Worm (Caenorhabditis elegans) whole organism, mixed stage, embryonic: Measurements from ENCODE around the gene B0034.1.

Experiments
- M03D4.4 ChIP-seq: sonication (generic microtip); optimal IDR thresholded peaks from 2 replicates; lab custom pipeline; 2017; ENCODE audit warnings: mild to moderate bottlenecking, missing genetic modification characterization, missing compliant biosample characterization
- bed-3 ChIP-seq: fragments of 200-800 bp; sonication (Bioruptor generic); optimal IDR thresholded peaks from 3 replicates; lab custom pipeline; 2018; ENCODE audit warnings: mild to moderate bottlenecking, missing genetic modification characterization, moderate library complexity, missing compliant biosample characterization
- ceh-43 ChIP-seq: fragments of 200-800 bp; sonication (Bioruptor generic); optimal IDR thresholded peaks from 2 replicates; lab custom pipeline; 2018; ENCODE audit warnings: mild to moderate bottlenecking, missing genetic modification characterization, moderate library complexity, missing compliant biosample characterization
- ceh-83 ChIP-seq: fragments of 200-800 bp; sonication (Bioruptor generic); optimal IDR thresholded peaks from 2 replicates; lab custom pipeline; 2018; ENCODE audit warnings: mild to moderate bottlenecking, missing genetic modification characterization, missing compliant biosample characterization
- cnd-1 ChIP-seq: fragments of 200-800 bp; sonication (Bioruptor generic); optimal IDR thresholded peaks from 2 replicates; lab custom pipeline; 2018; ENCODE audit warnings: mild to moderate bottlenecking, missing genetic modification characterization, missing compliant biosample characterization
- drap-1 ChIP-seq: fragments of 200-800 bp; sonication (Bioruptor generic); optimal IDR thresholded peaks from 3 replicates; lab custom pipeline; 2018; ENCODE audit warnings: mild to moderate bottlenecking, missing genetic modification characterization, missing compliant biosample characterization
- elt-3 ChIP-seq: fragments of 150-350 bp; optimal IDR thresholded peaks from 2 replicates; lab custom pipeline; 2014; ENCODE audit warnings: missing biosample characterization, missing genetic modification characterization
- flh-1 ChIP-seq: fragments of 200-800 bp; sonication (Bioruptor generic); optimal IDR thresholded peaks from 2 replicates; lab custom pipeline; 2018; ENCODE audit warnings: mild to moderate bottlenecking, missing genetic modification characterization, moderate library complexity, missing compliant biosample characterization
- ham-2 ChIP-seq: fragments of 200-800 bp; sonication (Bioruptor generic); optimal IDR thresholded peaks from 2 replicates; lab custom pipeline; 2018; ENCODE audit warnings: mild to moderate bottlenecking, missing genetic modification characterization, missing compliant biosample characterization
- hlh-1 ChIP-seq: fragments of 150-350 bp; optimal IDR thresholded peaks from 2 replicates; lab custom pipeline; 2014; ENCODE audit warnings: missing biosample characterization, missing genetic modification reagents, missing genetic modification characterization
- lin-13 ChIP-seq: fragments of 150-350 bp; optimal IDR thresholded peaks from 2 replicates; lab custom pipeline; 2014; ENCODE audit warnings: missing biosample characterization, missing genetic modification characterization
- lin-32 ChIP-seq: fragments of 200-800 bp; sonication (Bioruptor generic); optimal IDR thresholded peaks from 2 replicates; lab custom pipeline; 2018; ENCODE audit warnings: mild to moderate bottlenecking, missing genetic modification characterization, missing compliant biosample characterization
- lsy-2 ChIP-seq: fragments of 150-350 bp; optimal IDR thresholded peaks from 2 replicates; lab custom pipeline; 2014; ENCODE audit warnings: missing biosample characterization, missing genetic modification characterization
- mls-2 ChIP-seq: sonication (generic microtip); optimal IDR thresholded peaks from 2 replicates; lab custom pipeline; 2016; ENCODE audit warnings: mild to moderate bottlenecking, missing genetic modification characterization, moderate library complexity, missing compliant biosample characterization
- nhr-12 ChIP-seq: fragments of 150-350 bp; optimal IDR thresholded peaks from 2 replicates; lab custom pipeline; 2014; ENCODE audit warnings: missing biosample characterization, missing genetic modification characterization
- nhr-2 ChIP-seq: fragments of 150-350 bp; optimal IDR thresholded peaks from 2 replicates; lab custom pipeline; 2014; ENCODE audit warnings: missing biosample characterization, missing genetic modification characterization
- nhr-237 ChIP-seq: fragments of 150-350 bp; optimal IDR thresholded peaks from 2 replicates; lab custom pipeline; 2014; ENCODE audit warnings: missing biosample characterization, missing genetic modification characterization
- nhr-76 ChIP-seq: sonication (generic microtip); optimal IDR thresholded peaks from 2 replicates; lab custom pipeline; 2017; ENCODE audit warnings: missing biosample characterization, missing genetic modification characterization
- sem-2 ChIP-seq: fragments of 200-800 bp; sonication (Bioruptor generic); optimal IDR thresholded peaks from 2 replicates; lab custom pipeline; 2018; ENCODE audit warnings: mild to moderate bottlenecking, missing genetic modification characterization, missing compliant biosample characterization
- sptf-1 ChIP-seq: sonication (generic microtip); optimal IDR thresholded peaks from 2 replicates; lab custom pipeline; 2017; ENCODE audit warnings: mild to moderate bottlenecking, missing genetic modification characterization, moderate library complexity, missing compliant biosample characterization
- unc-62 ChIP-seq: fragments of 150-350 bp; optimal IDR thresholded peaks from 2 replicates; lab custom pipeline; 2014; ENCODE audit warnings: missing biosample characterization, missing genetic modification reagents, missing genetic modification characterization
- zip-8 ChIP-seq: fragments of 150-350 bp; optimal IDR thresholded peaks from 2 replicates; lab custom pipeline; 2014; ENCODE audit warnings: missing biosample characterization, missing genetic modification characterization
- ztf-11 ChIP-seq: fragments of 150-350 bp; optimal IDR thresholded peaks from 2 replicates; lab custom pipeline; 2014; ENCODE audit warnings: missing biosample characterization, missing genetic modification characterization

Gene B0034.1

DNA sequence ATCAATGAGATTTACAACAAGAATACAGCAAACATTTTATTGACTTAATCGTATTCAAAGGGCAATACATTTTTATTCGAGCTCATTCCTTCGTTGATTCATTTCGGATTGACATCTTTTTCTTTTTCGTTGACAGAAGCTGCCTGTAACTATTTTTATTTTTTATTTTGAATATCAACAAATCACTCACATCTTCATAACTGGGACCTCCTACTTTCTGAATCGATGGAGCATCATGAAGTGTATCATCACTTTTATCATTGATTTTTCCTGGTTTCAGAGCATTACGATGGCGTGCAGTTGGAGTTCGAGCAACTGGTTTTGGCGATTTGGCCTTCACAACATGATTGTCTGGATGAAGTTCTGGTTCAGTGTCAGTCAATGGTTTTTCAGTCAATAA, at the start of gene B0034.1:
Gene B0034.1 (plus strand): TSS at position 301 of the 400 bp plus-strand sequence.
- TF ChIP-seq unc-62 (GFP tag; lab: Kevin White, UChicago) (no peak), nhr-12 (tag; lab: Kevin White, UChicago) (no peak), zip-8 (no peak), nhr-76 (no peak), ham-2 (GFP tag; lab: Kevin White, UChicago) (no peak)

DNA sequence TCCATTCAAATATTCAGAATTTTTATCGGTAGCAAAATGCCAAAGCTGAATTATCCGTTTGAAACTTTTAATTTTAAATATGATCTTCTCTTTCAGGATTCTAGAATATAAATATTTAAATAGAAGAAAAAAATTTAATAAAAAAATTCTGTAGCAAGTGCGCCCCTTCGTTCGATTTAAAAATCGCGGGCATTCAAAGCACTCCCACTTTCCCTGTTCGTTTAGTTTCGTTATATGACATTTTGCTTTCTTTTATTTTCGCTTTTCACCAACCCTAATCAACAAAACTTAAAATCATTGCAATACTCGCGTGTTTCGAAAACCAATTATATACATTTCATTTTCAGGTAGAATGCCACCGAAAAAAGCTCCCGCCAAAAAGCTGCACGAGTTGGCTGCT, 46.5 kb upstream of the B0034.1 start, which contains the start of gene vrk-1:
Gene vrk-1 (plus strand): TSS at position 348 of the 400 bp plus-strand sequence.
- TF ChIP-seq ham-2 (GFP tag; lab: Kevin White, UChicago): no peak
- TF ChIP-seq mls-2 (tag; lab: Kevin White, UChicago): no peak

DNA sequence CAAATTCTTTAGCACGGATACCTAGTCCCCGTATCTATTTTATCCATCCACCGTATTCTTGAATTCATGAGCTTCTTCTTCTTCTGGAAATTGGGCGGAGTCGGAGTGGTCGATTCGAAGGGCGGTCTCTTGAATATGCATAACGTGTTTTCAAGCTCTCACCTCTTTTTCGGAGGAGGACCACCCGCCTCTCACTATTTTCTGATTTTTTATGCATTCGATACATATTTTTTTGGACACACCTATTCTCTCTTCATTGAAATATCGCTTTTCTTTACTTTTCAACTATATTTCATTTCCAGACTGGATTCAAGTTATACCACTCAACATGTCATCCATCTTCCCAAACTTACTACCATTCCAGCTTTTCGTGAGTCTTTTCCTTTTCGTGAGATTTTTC, 39.6 kb upstream of the B0034.1 start, which contains the start of gene egl-44:
Gene egl-44 (plus strand): TSS at position 301 of the 400 bp plus-strand sequence.
- TF ChIP-seq zip-8: no peak
- no peak for TF ChIP-seq lin-32 (GFP tag; lab: Kevin White, UChicago)
- no peak for TF ChIP-seq ceh-43 (GFP tag; lab: Kevin White, UChicago)
- no peak for TF ChIP-seq flh-1 (GFP tag; lab: Kevin White, UChicago)
- TF ChIP-seq unc-62 (GFP tag; lab: Kevin White, UChicago): no peak

DNA sequence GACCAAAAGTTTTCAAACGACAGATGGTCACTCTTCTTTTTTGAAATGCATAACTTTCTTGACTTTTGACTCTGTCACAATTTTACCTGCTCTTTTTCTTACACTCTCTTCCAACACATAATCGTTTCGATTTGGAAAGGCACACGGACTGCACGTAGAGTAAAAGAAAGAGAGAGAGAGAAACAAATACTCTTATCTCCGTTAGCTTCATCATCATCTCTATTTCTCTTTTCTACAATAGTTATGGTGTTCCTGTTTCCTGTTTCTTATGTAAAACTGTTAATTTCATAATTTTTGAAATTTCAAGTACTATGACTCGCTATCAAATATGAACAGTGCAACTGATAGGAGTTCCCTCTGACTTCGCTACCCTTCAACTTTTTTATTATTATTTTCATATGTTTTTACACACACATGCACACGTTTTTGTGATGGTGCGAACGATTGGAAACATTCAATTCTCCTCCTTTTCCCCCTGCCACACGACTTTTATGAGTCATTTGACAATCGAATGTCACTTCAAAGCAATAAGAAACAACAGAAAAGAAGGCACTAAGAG, 38.0 kb upstream of the B0034.1 start:
- TF ChIP-seq elt-3 (no peak), nhr-76 (no peak), sem-2 (no peak), bed-3 (GFP tag; lab: Kevin White, UChicago) (no peak), ceh-83 (no peak)

DNA sequence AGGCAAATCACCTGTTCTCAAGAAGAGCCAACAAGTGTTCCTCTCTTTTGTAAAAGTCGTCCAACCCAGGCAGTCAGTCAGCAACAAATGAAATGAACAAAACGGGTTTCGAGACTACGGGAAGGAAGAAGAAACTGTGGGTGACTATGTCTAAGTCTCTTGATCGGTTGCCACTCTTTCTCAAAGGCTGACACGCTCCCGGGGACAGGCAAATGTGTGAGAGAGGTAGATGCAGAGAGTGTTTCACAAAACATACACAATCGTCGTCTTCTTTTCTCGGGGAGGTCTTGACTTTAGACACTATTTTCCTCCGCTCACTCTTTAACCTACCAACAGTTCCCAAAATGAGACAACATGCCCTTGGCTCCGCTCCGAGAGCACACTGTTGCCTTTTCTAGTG, 37.0 kb upstream of the B0034.1 start:
- TF ChIP-seq lin-13 (tag; lab: Kevin White, UChicago) (no peak), nhr-237 (tag; lab: Kevin White, UChicago) (peak; percentile 27), sem-2 (no peak)
- TF ChIP-seq, all 35 proteins: peak for 1

DNA sequence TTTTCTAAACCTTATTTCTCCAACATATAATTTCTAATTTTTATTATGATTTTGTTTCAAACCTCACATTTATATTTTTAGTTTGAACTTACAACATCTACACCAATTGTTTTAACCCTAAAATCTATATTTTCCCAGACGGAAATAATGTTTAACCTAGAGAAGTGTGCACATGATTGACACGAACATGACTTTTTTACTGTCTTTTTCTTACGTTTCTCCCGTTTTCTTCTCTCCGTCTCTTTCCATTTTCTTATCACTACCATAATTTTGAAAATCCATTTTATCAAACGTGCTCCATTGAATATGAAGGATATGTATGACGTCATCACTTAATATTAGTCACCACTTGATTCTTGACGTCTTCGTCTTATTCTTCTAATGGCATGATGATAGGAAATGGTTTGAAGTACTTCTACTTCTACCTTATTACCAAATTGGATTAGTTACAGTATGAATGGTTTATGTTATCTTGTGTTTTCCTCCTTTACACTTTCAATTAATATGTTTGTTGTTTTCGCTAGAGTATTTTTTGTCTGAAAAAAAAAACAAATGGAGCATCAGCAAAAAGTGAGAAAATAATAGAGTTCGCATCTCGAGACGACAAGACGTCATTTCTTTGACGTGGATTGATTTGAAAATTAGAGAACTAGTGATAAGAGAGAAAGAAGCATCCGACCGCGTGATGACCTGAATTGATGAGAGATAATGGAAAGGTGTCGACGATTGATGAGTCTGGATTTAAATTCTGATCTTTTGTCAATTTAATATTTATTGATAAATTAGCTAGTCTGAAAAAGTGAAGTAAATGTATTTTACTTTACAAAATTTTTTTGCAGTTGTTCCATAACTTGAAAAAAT, 36.0 kb upstream of the B0034.1 start:
- TF ChIP-seq unc-62 (GFP tag; lab: Kevin White, UChicago): peak; percentile 97
- no peak for TF ChIP-seq ceh-43 (GFP tag; lab: Kevin White, UChicago)
- TF ChIP-seq hlh-1: no peak
- peak; percentile 79 for TF ChIP-seq zip-8

DNA sequence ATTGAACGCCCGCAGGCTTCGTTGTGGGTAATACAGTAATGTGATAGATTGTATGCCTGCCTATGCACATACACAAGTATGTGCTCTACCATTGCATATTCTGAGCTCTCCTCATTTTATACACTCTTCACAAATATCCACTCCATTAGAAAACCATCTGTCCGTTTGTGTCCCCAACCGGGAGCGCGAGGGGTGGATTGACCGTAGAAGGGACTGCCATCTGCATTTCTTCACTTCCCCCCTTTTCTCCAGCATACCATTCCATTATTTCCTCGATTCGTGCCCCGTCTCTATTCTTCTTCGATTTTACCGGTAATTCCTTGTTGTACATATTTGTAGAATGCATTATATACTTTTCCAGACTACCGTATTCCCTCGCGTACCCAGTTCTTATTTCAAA, 35.0 kb upstream of the B0034.1 start:
- TF ChIP-seq bed-3 (GFP tag; lab: Kevin White, UChicago) (no peak), elt-3 (no peak), ztf-11 (tag; lab: Kevin White, UChicago) (no peak), cnd-1 (tag; lab: Kevin White, UChicago) (peak; percentile 72), sptf-1 (tag; lab: Kevin White, UChicago) (peak; percentile 24), M03D4.4 (tag; lab: Kevin White, UChicago) (no peak), unc-62 (GFP tag; lab: Kevin White, UChicago) (no peak), nhr-12 (tag; lab: Kevin White, UChicago) (no peak), nhr-2 (peak; percentile 94), lin-32 (GFP tag; lab: Kevin White, UChicago) (peak; percentile 63), mls-2 (tag; lab: Kevin White, UChicago) (peak; percentile 27), zip-8 (no peak)
- TF ChIP-seq, all 35 proteins: peak for 5

DNA sequence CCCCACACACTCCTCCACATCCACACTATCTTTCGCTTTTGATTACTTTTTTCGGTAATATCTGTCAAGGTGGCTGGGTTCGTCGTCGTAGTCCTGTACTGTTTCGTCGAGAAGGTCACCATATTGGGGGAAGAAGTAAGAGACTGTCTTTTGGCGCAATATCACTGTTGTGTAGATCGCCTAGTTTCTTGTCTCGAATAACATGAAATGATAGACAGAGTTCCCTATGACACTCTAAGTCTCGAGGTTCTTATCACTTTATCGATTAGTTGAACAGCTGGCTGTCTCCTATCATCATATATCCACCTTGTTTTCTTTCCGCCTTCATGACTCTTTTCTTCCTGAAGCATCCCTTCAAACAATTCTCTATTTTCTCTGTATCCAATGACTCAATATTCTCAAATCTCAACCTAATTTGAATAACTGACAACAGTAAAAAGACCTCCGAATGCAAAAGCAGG, 34.1 kb upstream of the B0034.1 start:
- TF ChIP-seq ceh-43 (GFP tag; lab: Kevin White, UChicago): no peak
- TF ChIP-seq lsy-2 (tag; lab: Kevin White, UChicago): no peak
- TF ChIP-seq hlh-1: peak; percentile 63
- peak; percentile 70 for TF ChIP-seq unc-62 (GFP tag; lab: Kevin White, UChicago)
- TF ChIP-seq drap-1 (GFP tag; lab: Kevin White, UChicago): no peak
